Worm (Caenorhabditis elegans): Measurements from ENCODE around the gene vps-37.

- TF ChIP-seq unc-62 (GFP tag; optimal IDR thresholded peaks at IDR 0.05) (peak; percentile 32), nhr-28 (tag; optimal IDR thresholded peaks at IDR 0.05) (no peak), snpc-4 (tag; optimal IDR thresholded peaks at IDR 0.05) (no peak), elt-1 (tag; optimal IDR thresholded peaks at IDR 0.05; ENCODE audit: borderline replicate concordance, insufficient read depth) (no peak), nhr-237 (tag; optimal IDR thresholded peaks at IDR 0.05) (peak; percentile 2), hlh-1 (tag; optimal IDR thresholded peaks at IDR 0.05) (no peak), mab-5 (tag; optimal IDR thresholded peaks at IDR 0.05) (no peak)
Observed at ce11 chrV:5580517-5580916, 12.0 kb upstream of the vps-37 start.

Data from whole organism, mixed stage, embryonic.